Worm (Caenorhabditis elegans): ENCODE data around the gene F08C6.18.

- TF ChIP-seq unc-30 (tag; optimal IDR thresholded peaks at IDR 0.05), result no peak
- TF ChIP-seq ztf-4 (tag; optimal IDR thresholded peaks at IDR 0.05), result no peak
- TF ChIP-seq mdl-1 (tag; optimal IDR thresholded peaks at IDR 0.05), result no peak
- TF ChIP-seq ceh-82 (tag; optimal IDR thresholded peaks at IDR 0.05), result no peak
- no peak for TF ChIP-seq ceh-8 (GFP tag; optimal IDR thresholded peaks at IDR 0.05)
- no peak for TF ChIP-seq snpc-4 (tag; optimal IDR thresholded peaks at IDR 0.05)
- TF ChIP-seq rnt-1 (tag; optimal IDR thresholded peaks at IDR 0.05), result no peak
- TF ChIP-seq nhr-20 (tag; optimal IDR thresholded peaks at IDR 0.05), result no peak
- TF ChIP-seq nhr-90 (tag; optimal IDR thresholded peaks at IDR 0.05; ENCODE audit: poor library complexity), result no peak
These were observed 41.0 kb upstream of the F08C6.18 start for ce11 chrX:7614466-7614865.
